Worm (Caenorhabditis elegans): ENCODE data around the gene F57G12.2.

DNA sequence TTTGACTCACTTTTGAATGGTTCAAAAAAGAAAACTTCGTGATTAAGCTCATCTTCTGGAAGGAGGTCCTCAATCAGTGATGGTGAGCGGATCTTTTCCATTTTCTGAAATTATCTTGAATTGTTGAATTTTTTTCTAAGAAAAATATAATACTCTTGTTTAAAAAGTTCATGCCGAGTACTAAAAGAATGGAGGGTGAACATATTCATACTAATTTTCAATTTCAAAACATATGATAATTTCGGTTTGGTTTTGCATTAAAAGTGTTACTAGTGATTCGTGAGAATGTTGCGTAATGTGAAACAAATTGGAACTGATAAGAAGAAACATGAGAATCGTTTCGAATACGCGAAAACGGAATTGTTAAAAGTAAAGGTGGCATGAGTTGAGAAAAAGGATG is 18.8 kb downstream of the F57G12.2 start, which contains the start of gene lyst-1:
- TF ChIP-seq egl-27 (tag; optimal IDR thresholded peaks at IDR 0.05) (no peak), lsy-2 (tag; optimal IDR thresholded peaks at IDR 0.05) (no peak), ceh-16 (tag; optimal IDR thresholded peaks at IDR 0.05) (no peak), sma-9 (GFP tag; optimal IDR thresholded peaks at IDR 0.05) (no peak), sma-9 (tag; optimal IDR thresholded peaks at IDR 0.05) (no peak)

Data from whole organism, L2 larva.